Fruit fly (Drosophila melanogaster) whole organism, embryonic: ENCODE data around the gene CG4101.

ENCODE experiments used
- Bdp1 ChIP-seq: fragments of 200-800 bp; sonication (Bioruptor generic); optimal IDR thresholded peaks from 3 replicates; lab custom pipeline; 2016; ENCODE audit warnings: missing biosample characterization, missing genetic modification characterization
- Bgb ChIP-seq: fragments of 200-800 bp; sonication (Bioruptor generic); IDR thresholded peaks from 2 replicates; pipeline ENCODE4 v1.3.6; 2022; ENCODE audit warnings: missing biosample characterization, missing genetic modification characterization; ENCODE audit not compliant: partially characterized antibody
- CG10979 ChIP-seq: fragments of 200-800 bp; sonication (Bioruptor generic); optimal IDR thresholded peaks from 2 replicates; lab custom pipeline; 2018; ENCODE audit warnings: missing biosample characterization, mild to moderate bottlenecking, missing genetic modification characterization, moderate library complexity
- CG11093 ChIP-seq: fragments of 200-800 bp; sonication (Bioruptor generic); IDR thresholded peaks from 3 replicates; pipeline ENCODE4 v1.3.6; 2022; ENCODE audit warnings: missing biosample characterization, missing genetic modification characterization
- CG12071 ChIP-seq: fragments of 200-800 bp; sonication (Bioruptor generic); optimal IDR thresholded peaks from 3 replicates; lab custom pipeline; 2018; ENCODE audit warnings: missing biosample characterization, mild to moderate bottlenecking, missing genetic modification characterization
- CG15479 ChIP-seq: fragments of 200-800 bp; sonication (Bioruptor generic); optimal IDR thresholded peaks from 3 replicates; lab custom pipeline; 2019; ENCODE audit warnings: missing biosample characterization, mild to moderate bottlenecking, missing genetic modification characterization, moderate library complexity
- CG15514 ChIP-seq: fragments of 200-800 bp; sonication (Bioruptor generic); optimal IDR thresholded peaks from 3 replicates; lab custom pipeline; 2017; ENCODE audit warnings: missing biosample characterization, missing genetic modification characterization, mild to moderate bottlenecking, moderate library complexity, missing genetic modification reagents
- CG15696 ChIP-seq: fragments of 200-800 bp; sonication (Bioruptor generic); optimal IDR thresholded peaks from 2 replicates; lab custom pipeline; 2019; ENCODE audit warnings: missing biosample characterization, mild to moderate bottlenecking, missing genetic modification characterization, moderate library complexity
- CG1602 ChIP-seq: fragments of 200-800 bp; sonication (Bioruptor generic); optimal IDR thresholded peaks from 3 replicates; lab custom pipeline; 2016; ENCODE audit warnings: missing biosample characterization, missing genetic modification characterization
- CG1603 ChIP-seq: fragments of 200-800 bp; sonication (Bioruptor generic); optimal IDR thresholded peaks from 2 replicates; lab custom pipeline; 2019; ENCODE audit warnings: missing biosample characterization, mild to moderate bottlenecking, missing genetic modification characterization, moderate library complexity
- CG17186 ChIP-seq: fragments of 200-800 bp; sonication (Bioruptor generic); optimal IDR thresholded peaks from 3 replicates; lab custom pipeline; 2017; ENCODE audit warnings: missing biosample characterization, missing genetic modification reagents, missing genetic modification characterization
- CG17829 ChIP-seq: fragments of 200-800 bp; optimal IDR thresholded peaks from 2 replicates; lab custom pipeline; 2019; ENCODE audit warnings: missing biosample characterization, mild to moderate bottlenecking, missing genetic modification characterization, moderate library complexity
- CG18599 ChIP-seq: fragments of 200-800 bp; sonication (Bioruptor generic); optimal IDR thresholded peaks from 3 replicates; lab custom pipeline; 2017; ENCODE audit warnings: missing biosample characterization, missing genetic modification characterization, mild to moderate bottlenecking, moderate library complexity, missing genetic modification reagents
- CG18619 ChIP-seq: fragments of 200-800 bp; sonication (Bioruptor generic); optimal IDR thresholded peaks from 3 replicates; lab custom pipeline; 2017; ENCODE audit warnings: missing biosample characterization, mild to moderate bottlenecking, missing genetic modification characterization
- CG2116 ChIP-seq: fragments of 200-800 bp; sonication (Bioruptor generic); optimal IDR thresholded peaks from 3 replicates; lab custom pipeline; 2018; ENCODE audit warnings: missing biosample characterization, mild to moderate bottlenecking, missing genetic modification characterization
- CG2712 ChIP-seq: fragments of 200-800 bp; optimal IDR thresholded peaks from 3 replicates; lab custom pipeline; 2019; ENCODE audit warnings: missing biosample characterization, mild to moderate bottlenecking, missing genetic modification characterization, moderate library complexity
- CG30020 ChIP-seq: fragments of 200-800 bp; optimal IDR thresholded peaks from 2 replicates; lab custom pipeline; 2019; ENCODE audit warnings: missing biosample characterization, mild to moderate bottlenecking, missing genetic modification characterization, moderate library complexity
- CG30403 ChIP-seq: fragments of 200-800 bp; sonication (Bioruptor generic); optimal IDR thresholded peaks from 3 replicates; lab custom pipeline; 2016; ENCODE audit warnings: missing biosample characterization, missing genetic modification characterization
- CG3281 ChIP-seq: fragments of 200-800 bp; sonication (Bioruptor generic); optimal IDR thresholded peaks from 3 replicates; lab custom pipeline; 2017; ENCODE audit warnings: missing biosample characterization, mild to moderate bottlenecking, missing genetic modification characterization
- CG4282 ChIP-seq: fragments of 200-800 bp; sonication (Bioruptor generic); optimal IDR thresholded peaks from 2 replicates; lab custom pipeline; 2016; ENCODE audit warnings: missing biosample characterization, missing genetic modification characterization
- CG4424 ChIP-seq: fragments of 200-800 bp; sonication (Bioruptor generic); optimal IDR thresholded peaks from 3 replicates; lab custom pipeline; 2016; ENCODE audit warnings: missing biosample characterization, missing genetic modification characterization
- CG6791 ChIP-seq: fragments of 200-800 bp; sonication (Bioruptor generic); IDR thresholded peaks from 3 replicates; pipeline ENCODE4 v1.3.6; 2022; ENCODE audit warnings: missing biosample characterization, missing genetic modification characterization; ENCODE audit not compliant: partially characterized antibody
- CG7928 ChIP-seq: fragments of 200-800 bp; sonication (Bioruptor generic); optimal IDR thresholded peaks from 2 replicates; lab custom pipeline; 2017; ENCODE audit warnings: missing biosample characterization, mild to moderate bottlenecking, missing genetic modification characterization
- CG8290 ChIP-seq, 3 experiments: fragments of 200-800 bp; sonication (Bioruptor generic); optimal IDR thresholded peaks; 2 replicates each; lab custom pipeline; 2016 to 2019; ENCODE audit warnings: missing biosample characterization in 3 of 3, missing genetic modification characterization in 3 of 3, mild to moderate bottlenecking in 2 of 3, moderate library complexity in 1 of 3
- CG9437 ChIP-seq: fragments of 200-800 bp; sonication (Bioruptor generic); optimal IDR thresholded peaks from 2 replicates; lab custom pipeline; 2018; ENCODE audit warnings: missing biosample characterization, mild to moderate bottlenecking, missing genetic modification characterization
- CG9727 ChIP-seq: fragments of 200-800 bp; sonication (Bioruptor generic); optimal IDR thresholded peaks from 3 replicates; lab custom pipeline; 2017; ENCODE audit warnings: missing biosample characterization, mild to moderate bottlenecking, missing genetic modification characterization
- CTCF ChIP-seq: fragments of 200-800 bp; sonication (Bioruptor generic); optimal IDR thresholded peaks from 2 replicates; lab custom pipeline; 2017; ENCODE audit warnings: missing biosample characterization, mild to moderate bottlenecking, missing genetic modification characterization, moderate library complexity
- CoRest ChIP-seq: fragments of 200-800 bp; sonication (Bioruptor generic); optimal IDR thresholded peaks from 3 replicates; lab custom pipeline; 2018; ENCODE audit warnings: missing biosample characterization, mild to moderate bottlenecking, missing genetic modification characterization, moderate library complexity
- D19A ChIP-seq: fragments of 200-800 bp; optimal IDR thresholded peaks from 3 replicates; lab custom pipeline; 2019; ENCODE audit warnings: missing biosample characterization, mild to moderate bottlenecking, missing genetic modification characterization, moderate library complexity
- Fer2 ChIP-seq: fragments of 200-800 bp; sonication (Bioruptor generic); optimal IDR thresholded peaks from 2 replicates; lab custom pipeline; 2018; ENCODE audit warnings: missing biosample characterization, mild to moderate bottlenecking, missing genetic modification characterization, moderate library complexity
- Gsc ChIP-seq: fragments of 200-800 bp; sonication (Bioruptor generic); IDR thresholded peaks from 2 replicates; pipeline ENCODE4 v1.3.6; 2022; ENCODE audit warnings: missing biosample characterization, missing genetic modification characterization
- Meics ChIP-seq: fragments of 200-800 bp; sonication (Bioruptor generic); optimal IDR thresholded peaks from 2 replicates; lab custom pipeline; 2017; ENCODE audit warnings: missing biosample characterization, mild to moderate bottlenecking, missing genetic modification characterization
- Myb ChIP-seq: fragments of 200-800 bp; sonication (Bioruptor generic); optimal IDR thresholded peaks from 2 replicates; lab custom pipeline; 2016; ENCODE audit warnings: missing biosample characterization, missing genetic modification characterization
- Nf-YC ChIP-seq: fragments of 200-800 bp; optimal IDR thresholded peaks from 3 replicates; lab custom pipeline; 2019; ENCODE audit warnings: missing biosample characterization, mild to moderate bottlenecking, missing genetic modification characterization, moderate library complexity
- Pdp1 ChIP-seq, 2 experiments: fragments of 200-800 bp; sonication (Bioruptor generic); optimal IDR thresholded peaks; 3 replicates each; lab custom pipeline; 2016; ENCODE audit warnings: missing biosample characterization in 2 of 2, missing genetic modification characterization in 2 of 2, mild to moderate bottlenecking in 1 of 2, moderate library complexity in 1 of 2
- Rfx ChIP-seq: fragments of 200-800 bp; sonication (Bioruptor generic); IDR thresholded peaks from 2 replicates; pipeline ENCODE4 v1.3.6; 2022; ENCODE audit warnings: missing biosample characterization, missing genetic modification characterization
- Ssrp ChIP-seq: fragments of 200-800 bp; sonication (Bioruptor generic); optimal IDR thresholded peaks from 2 replicates; lab custom pipeline; 2018; ENCODE audit warnings: missing biosample characterization, mild to moderate bottlenecking, missing genetic modification characterization, moderate library complexity
- Usf ChIP-seq: fragments of 200-800 bp; sonication (Bioruptor generic); optimal IDR thresholded peaks from 2 replicates; lab custom pipeline; 2017; ENCODE audit warnings: missing genotype, missing biosample characterization, missing genetic modification characterization
- chm ChIP-seq: fragments of 200-800 bp; sonication (Bioruptor generic); IDR thresholded peaks from 2 replicates; pipeline ENCODE4 v1.3.6; 2022; ENCODE audit warnings: missing biosample characterization, missing genetic modification characterization
- exex ChIP-seq: fragments of 200-800 bp; sonication (Bioruptor generic); optimal IDR thresholded peaks from 4 replicates; lab custom pipeline; 2018; ENCODE audit warnings: missing biosample characterization, mild to moderate bottlenecking, missing genetic modification characterization, moderate library complexity
- fd102C ChIP-seq: fragments of 200-800 bp; sonication (Bioruptor generic); optimal IDR thresholded peaks from 2 replicates; lab custom pipeline; 2018; ENCODE audit warnings: missing biosample characterization, mild to moderate bottlenecking, missing genetic modification characterization, moderate library complexity
- gsb-n ChIP-seq: fragments of 200-800 bp; sonication (Bioruptor generic); optimal IDR thresholded peaks from 3 replicates; lab custom pipeline; 2018; ENCODE audit warnings: missing biosample characterization, mild to moderate bottlenecking, missing genetic modification characterization
- ind ChIP-seq: fragments of 200-800 bp; sonication (Bioruptor generic); optimal IDR thresholded peaks from 3 replicates; lab custom pipeline; 2016; ENCODE audit warnings: missing biosample characterization, missing genetic modification characterization
- pzg ChIP-seq: fragments of 200-800 bp; sonication (Bioruptor generic); optimal IDR thresholded peaks from 3 replicates; lab custom pipeline; 2018; ENCODE audit warnings: missing biosample characterization, mild to moderate bottlenecking, missing genetic modification characterization, moderate library complexity
- row ChIP-seq: fragments of 200-800 bp; sonication (Bioruptor generic); IDR thresholded peaks from 3 replicates; pipeline ENCODE4 v1.3.6; 2022; ENCODE audit warnings: missing biosample characterization, missing genetic modification characterization
- sim ChIP-seq: fragments of 200-800 bp; sonication (Bioruptor generic); IDR thresholded peaks from 2 replicates; pipeline ENCODE4 v1.3.6; 2022; ENCODE audit warnings: missing biosample characterization, missing genetic modification characterization
- tin ChIP-seq: fragments of 200-800 bp; sonication (Bioruptor generic); optimal IDR thresholded peaks from 3 replicates; lab custom pipeline; 2016; ENCODE audit warnings: missing biosample characterization, missing genetic modification characterization
- twi ChIP-seq: fragments of 200-800 bp; optimal IDR thresholded peaks from 2 replicates; lab custom pipeline; 2019; ENCODE audit warnings: missing biosample characterization, mild to moderate bottlenecking, missing genetic modification characterization, moderate library complexity
- unpg ChIP-seq: fragments of 200-800 bp; sonication (Bioruptor generic); optimal IDR thresholded peaks from 3 replicates; lab custom pipeline; 2018; ENCODE audit warnings: missing biosample characterization, mild to moderate bottlenecking, missing genetic modification characterization, moderate library complexity
- wdn ChIP-seq: fragments of 200-800 bp; sonication (Bioruptor generic); IDR thresholded peaks from 2 replicates; pipeline ENCODE4 v1.3.6; 2022; ENCODE audit warnings: missing biosample characterization, missing genetic modification characterization
- zfh1 ChIP-seq: fragments of 200-800 bp; sonication (Bioruptor generic); IDR thresholded peaks from 3 replicates; pipeline ENCODE4 v1.3.6; 2022; ENCODE audit warnings: missing biosample characterization, missing genetic modification characterization

The CG4101 gene

DNA sequence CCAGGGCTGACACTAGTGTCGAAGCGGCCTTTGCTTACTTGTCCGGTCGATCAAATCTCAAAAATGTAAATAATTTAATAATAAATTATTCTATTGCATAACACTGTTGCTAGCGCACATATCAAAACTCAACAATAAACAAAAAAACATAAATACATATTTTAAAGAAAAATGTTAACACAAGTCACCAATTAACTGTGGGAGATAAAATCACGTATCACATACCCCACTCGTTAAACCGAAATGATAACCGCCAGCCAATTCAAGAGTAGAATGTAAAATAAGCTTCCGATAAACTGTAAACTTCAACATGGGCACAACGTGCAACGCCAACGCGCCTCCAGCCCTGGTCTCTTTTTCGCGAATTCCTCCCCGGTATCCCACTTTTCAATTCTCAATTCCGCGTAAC is 9.5 kb upstream of the CG4101 start, which contains the start of gene Arts (continued):
- no peak for TF ChIP-seq CG12071 (GFP tag; lab: Kevin White, UChicago)
- peak; percentile 32 for TF ChIP-seq CG15696 (tag; lab: Kevin White, UChicago)
- TF ChIP-seq ind, result peak; percentile 4
- TF ChIP-seq CG17186 (GFP tag; lab: Kevin White, UChicago), result peak; percentile 36
- no peak for TF ChIP-seq CG18619 (GFP tag; lab: Kevin White, UChicago)
- TF ChIP-seq twi (tag; lab: Kevin White, UChicago), result peak; percentile 6
- TF ChIP-seq CG10979 (tag; lab: Kevin White, UChicago), result peak; percentile 39
- peak in 1 of 2 experiments; percentile 60 for TF ChIP-seq Pdp1 (GFP tag; optimal IDR thresholded peaks at IDR 0.05; lab: Kevin White, UChicago)
- peak; percentile 36 for TF ChIP-seq CoRest (tag; lab: Kevin White, UChicago)
- TF ChIP-seq CG4424 (GFP tag; lab: Kevin White, UChicago), result peak; percentile 41
- no peak for TF ChIP-seq Bgb (GFP tag; lab: Robert Waterston, UW)
- TF ChIP-seq CG2712 (tag; lab: Kevin White, UChicago), result peak; percentile 47
- peak; percentile 2 for TF ChIP-seq gsb-n (tag; lab: Kevin White, UChicago)
- TF ChIP-seq Myb (GFP tag; lab: Kevin White, UChicago), result peak; percentile 60
- TF ChIP-seq CG2116 (GFP tag; lab: Kevin White, UChicago), result peak; percentile 48
- no peak for TF ChIP-seq CG4282 (GFP tag; lab: Kevin White, UChicago)
- peak; percentile 49 for TF ChIP-seq CG9727 (GFP tag; lab: Kevin White, UChicago)
- peak; percentile 44 for TF ChIP-seq CG18599 (GFP tag; lab: Kevin White, UChicago)
- TF ChIP-seq CG30020 (tag; lab: Kevin White, UChicago), result peak; percentile 32
- no peak for TF ChIP-seq Ssrp (tag; lab: Kevin White, UChicago)
- peak; percentile 8 for TF ChIP-seq tin (GFP tag; lab: Kevin White, UChicago)
- TF ChIP-seq wdn (GFP tag; lab: Robert Waterston, UW), result no peak
- no peak for TF ChIP-seq Fer2
- no peak for TF ChIP-seq zfh1 (GFP tag; lab: Robert Waterston, UW)
- TF ChIP-seq Bdp1 (GFP tag; lab: Kevin White, UChicago), result no peak
- TF ChIP-seq Meics (GFP tag; lab: Kevin White, UChicago), result peak; percentile 15
- peak; percentile 10 for TF ChIP-seq CG1602
- no peak for TF ChIP-seq CG6791 (GFP tag; lab: Robert Waterston, UW)
- TF ChIP-seq CG1603 (tag; lab: Kevin White, UChicago), result peak; percentile 18
- no peak for TF ChIP-seq Gsc (GFP tag; lab: Robert Waterston, UW)
- TF ChIP-seq CTCF (GFP tag; lab: Kevin White, UChicago), result peak; percentile 67
- no peak for TF ChIP-seq chm (GFP tag; lab: Robert Waterston, UW)
- TF ChIP-seq D19A (tag; lab: Kevin White, UChicago), result no peak
- peak; percentile 32 for TF ChIP-seq exex (tag; lab: Kevin White, UChicago)
- no peak for TF ChIP-seq fd102C (GFP tag; lab: Kevin White, UChicago)
- TF ChIP-seq CG9437 (GFP tag; lab: Kevin White, UChicago), result peak; percentile 20
- peak; percentile 89 for TF ChIP-seq CG7928 (GFP tag; lab: Kevin White, UChicago)
- peak; percentile 43 for TF ChIP-seq CG3281
- peak; percentile 49 for TF ChIP-seq CG15514 (GFP tag; lab: Kevin White, UChicago)
- no peak for TF ChIP-seq CG8290 (GFP tag; optimal IDR thresholded peaks at IDR 0.05; lab: Kevin White, UChicago)
- TF ChIP-seq CG8290 (tag; optimal IDR thresholded peaks at IDR 0.05; lab: Kevin White, UChicago), result peak in 1 of 2 experiments; percentile 32
- peak; percentile 24 for TF ChIP-seq CG17829 (tag; lab: Kevin White, UChicago)
- no peak for TF ChIP-seq Rfx (GFP tag; lab: Robert Waterston, UW)
- peak; percentile 12 for TF ChIP-seq unpg (GFP tag; lab: Kevin White, UChicago)
- no peak for TF ChIP-seq CG15479 (GFP tag; lab: Kevin White, UChicago)
- peak; percentile 20 for TF ChIP-seq CG30403
- TF ChIP-seq CG11093 (GFP tag; lab: Robert Waterston, UW), result no peak
- peak; percentile 32 for TF ChIP-seq pzg (GFP tag; lab: Kevin White, UChicago)
- TF ChIP-seq Nf-YC (tag; lab: Kevin White, UChicago), result peak; percentile 40
- TF ChIP-seq row (GFP tag; lab: Robert Waterston, UW), result no peak
- no peak for TF ChIP-seq sim (GFP tag; lab: Robert Waterston, UW)
- no peak for TF ChIP-seq Usf
